Fruit fly (Drosophila melanogaster) whole organism, embryonic: ENCODE results near the gene Psf2.
A peak's percentile ranks its signal among the peaks of the same experiment; 100 is the strongest.

Experiments used
- Blimp-1 ChIP-seq: fragments of 200-800 bp; sonication (Bioruptor generic); optimal IDR thresholded peaks from 3 replicates; lab custom pipeline; 2018; ENCODE audit warnings: missing biosample characterization, missing genetic modification characterization, mild to moderate bottlenecking, moderate library complexity, missing genetic modification reagents
- CG10959 ChIP-seq: fragments of 200-800 bp; sonication (Bioruptor generic); IDR thresholded peaks from 2 replicates; pipeline ENCODE4 v1.3.6; 2022; ENCODE audit warnings: missing biosample characterization, missing genetic modification characterization
- CG11398 ChIP-seq: fragments of 200-800 bp; sonication (Bioruptor generic); optimal IDR thresholded peaks from 2 replicates; lab custom pipeline; 2016; ENCODE audit warnings: missing biosample characterization, missing genetic modification characterization
- CG11696 ChIP-seq: fragments of 200-800 bp; sonication (Bioruptor generic); IDR thresholded peaks from 2 replicates; pipeline ENCODE4 v1.3.6; 2022; ENCODE audit warnings: missing biosample characterization, missing genetic modification characterization
- CG12104 ChIP-seq: fragments of 200-800 bp; sonication (Bioruptor generic); optimal IDR thresholded peaks from 3 replicates; lab custom pipeline; 2016; ENCODE audit warnings: missing biosample characterization, missing genetic modification characterization
- CG12659 ChIP-seq: fragments of 200-800 bp; sonication (Bioruptor generic); optimal IDR thresholded peaks from 3 replicates; lab custom pipeline; 2017; ENCODE audit warnings: mild to moderate bottlenecking, missing biosample characterization, missing genetic modification reagents, missing genetic modification characterization
- CG13123 ChIP-seq: fragments of 200-800 bp; sonication (Bioruptor generic); optimal IDR thresholded peaks from 2 replicates; lab custom pipeline; 2016; ENCODE audit warnings: missing biosample characterization, missing genetic modification characterization
- CG13424 ChIP-seq: fragments of 200-800 bp; sonication (Bioruptor generic); optimal IDR thresholded peaks from 2 replicates; lab custom pipeline; 2019; ENCODE audit warnings: missing biosample characterization, mild to moderate bottlenecking, missing genetic modification characterization, moderate library complexity
- CG13775 ChIP-seq: fragments of 200-800 bp; sonication (Bioruptor generic); optimal IDR thresholded peaks from 3 replicates; lab custom pipeline; 2017; ENCODE audit warnings: missing biosample characterization, mild to moderate bottlenecking, missing genetic modification characterization
- CG16779 ChIP-seq: fragments of 200-800 bp; sonication (Bioruptor generic); IDR thresholded peaks from 2 replicates; pipeline ENCODE4 v1.3.6; 2022; ENCODE audit warnings: missing biosample characterization, missing genetic modification characterization
- CG16863 ChIP-seq: fragments of 200-800 bp; sonication (Bioruptor generic); optimal IDR thresholded peaks from 3 replicates; lab custom pipeline; 2016; ENCODE audit warnings: missing biosample characterization, missing genetic modification characterization
- CG17361 ChIP-seq: fragments of 200-800 bp; sonication (Bioruptor generic); IDR thresholded peaks from 3 replicates; pipeline ENCODE4 v1.3.6; 2022; ENCODE audit warnings: missing biosample characterization, missing genetic modification characterization
- CG17568 ChIP-seq: fragments of 200-800 bp; sonication (Bioruptor generic); optimal IDR thresholded peaks from 2 replicates; lab custom pipeline; 2018; ENCODE audit warnings: missing biosample characterization, mild to moderate bottlenecking, missing genetic modification characterization, moderate library complexity
- CG18476 ChIP-seq: fragments of 200-800 bp; sonication (Bioruptor generic); optimal IDR thresholded peaks from 2 replicates; lab custom pipeline; 2016; ENCODE audit warnings: missing biosample characterization, mild to moderate bottlenecking, missing genetic modification characterization
- CG3847 ChIP-seq: fragments of 200-800 bp; sonication (Bioruptor generic); IDR thresholded peaks from 2 replicates; pipeline ENCODE4 v1.3.6; 2022; ENCODE audit warnings: missing biosample characterization, missing genetic modification characterization
- CG4424 ChIP-seq: fragments of 200-800 bp; sonication (Bioruptor generic); optimal IDR thresholded peaks from 3 replicates; lab custom pipeline; 2016; ENCODE audit warnings: missing biosample characterization, missing genetic modification characterization
- CG8290 ChIP-seq, 3 experiments: fragments of 200-800 bp; sonication (Bioruptor generic); optimal IDR thresholded peaks; 2 replicates each; lab custom pipeline; 2016 to 2019; ENCODE audit warnings: missing biosample characterization in 3 of 3, missing genetic modification characterization in 3 of 3, mild to moderate bottlenecking in 2 of 3, moderate library complexity in 1 of 3
- CG8359 ChIP-seq: fragments of 200-800 bp; sonication (Bioruptor generic); optimal IDR thresholded peaks from 2 replicates; lab custom pipeline; 2017; ENCODE audit warnings: missing biosample characterization, mild to moderate bottlenecking, missing genetic modification characterization, borderline replicate concordance
- CG9797 ChIP-seq: fragments of 200-800 bp; sonication (Bioruptor generic); optimal IDR thresholded peaks from 3 replicates; lab custom pipeline; 2018; ENCODE audit warnings: missing biosample characterization, mild to moderate bottlenecking, missing genetic modification characterization
- CHES-1-like ChIP-seq: fragments of 200-800 bp; sonication (Bioruptor generic); optimal IDR thresholded peaks from 2 replicates; lab custom pipeline; 2016; ENCODE audit warnings: missing biosample characterization, missing genetic modification characterization
- Chrac-16 ChIP-seq: fragments of 200-800 bp; sonication (Bioruptor generic); optimal IDR thresholded peaks from 3 replicates; lab custom pipeline; 2016; ENCODE audit warnings: missing biosample characterization, missing genetic modification characterization
- Dref ChIP-seq: fragments of 200-800 bp; sonication (Bioruptor generic); IDR thresholded peaks from 2 replicates; pipeline ENCODE4 v1.3.6; 2022; ENCODE audit warnings: missing biosample characterization, missing genetic modification characterization
- Elba2 ChIP-seq: fragments of 200-800 bp; sonication (Bioruptor generic); optimal IDR thresholded peaks from 3 replicates; lab custom pipeline; 2016; ENCODE audit warnings: missing biosample characterization, missing genetic modification characterization
- Ets97D ChIP-seq: fragments of 200-800 bp; sonication (Bioruptor generic); optimal IDR thresholded peaks from 3 replicates; lab custom pipeline; 2016; ENCODE audit warnings: missing biosample characterization, missing genetic modification characterization
- GATAe ChIP-seq: fragments of 200-800 bp; sonication (Bioruptor generic); conservative IDR thresholded peaks from 2 replicates; pipeline ENCODE4 v1.3.6; 2022; ENCODE audit warnings: missing biosample characterization, missing genetic modification characterization
- Kr ChIP-seq: fragments of 200-800 bp; sonication (Bioruptor generic); optimal IDR thresholded peaks from 2 replicates; lab custom pipeline; 2017; ENCODE audit warnings: missing biosample characterization, mild to moderate bottlenecking, missing genetic modification characterization
- MTF-1 ChIP-seq: fragments of 200-800 bp; sonication (Bioruptor generic); optimal IDR thresholded peaks from 2 replicates; lab custom pipeline; 2018; ENCODE audit warnings: missing biosample characterization, mild to moderate bottlenecking, missing genetic modification characterization, borderline replicate concordance
- NC2β ChIP-seq: fragments of 200-800 bp; sonication (Bioruptor generic); optimal IDR thresholded peaks from 2 replicates; lab custom pipeline; 2016; ENCODE audit warnings: missing biosample characterization, missing genetic modification characterization
- Opbp ChIP-seq: fragments of 200-800 bp; sonication (Bioruptor generic); IDR thresholded peaks from 3 replicates; pipeline ENCODE4 v1.3.6; 2022; ENCODE audit warnings: missing biosample characterization, missing genetic modification characterization; ENCODE audit not compliant: partially characterized antibody
- Scr ChIP-seq: fragments of 200-800 bp; sonication (Bioruptor generic); IDR thresholded peaks from 2 replicates; pipeline ENCODE4 v1.3.6; 2022; ENCODE audit warnings: missing biosample characterization, missing genetic modification characterization; ENCODE audit not compliant: partially characterized antibody
- Sin3A ChIP-seq: fragments of >200 bp; optimal IDR thresholded peaks from 2 replicates; lab custom pipeline; 2018
- Stat92E ChIP-seq, 3 experiments: fragments of >200 bp in 2 of 3; fragments of 200-800 bp in 1 of 3; sonication (Bioruptor generic) in 1 of 3; optimal IDR thresholded peaks; 2 replicates each; lab custom pipeline; 2017 to 2019; ENCODE audit warnings: missing biosample characterization in 3 of 3, missing genetic modification characterization in 3 of 3, mild to moderate bottlenecking in 1 of 3, moderate library complexity in 1 of 3
- ac ChIP-seq: fragments of 200-800 bp; sonication (Bioruptor generic); optimal IDR thresholded peaks from 3 replicates; lab custom pipeline; 2017; ENCODE audit warnings: missing biosample characterization, mild to moderate bottlenecking, missing genetic modification characterization
- az2 ChIP-seq: fragments of 200-800 bp; sonication (Bioruptor generic); optimal IDR thresholded peaks from 3 replicates; lab custom pipeline; 2016; ENCODE audit warnings: missing biosample characterization, missing genetic modification characterization
- bbx ChIP-seq: fragments of 200-800 bp; sonication (Bioruptor generic); IDR thresholded peaks from 2 replicates; pipeline ENCODE4 v1.3.6; 2022; ENCODE audit warnings: missing biosample characterization, missing genetic modification characterization; ENCODE audit not compliant: partially characterized antibody
- br ChIP-seq: fragments of >200 bp; optimal IDR thresholded peaks from 2 replicates; lab custom pipeline; 2017
- cad ChIP-seq: fragments of >200 bp; optimal IDR thresholded peaks from 2 replicates; lab custom pipeline; 2017; ENCODE audit warnings: missing biosample characterization, missing genetic modification characterization
- crc ChIP-seq: fragments of 200-800 bp; sonication (Bioruptor generic); optimal IDR thresholded peaks from 2 replicates; lab custom pipeline; 2016; ENCODE audit warnings: missing biosample characterization, missing genetic modification characterization
- dan ChIP-seq: fragments of 200-800 bp; sonication (Bioruptor generic); IDR thresholded peaks from 2 replicates; pipeline ENCODE4 v1.3.6; 2022; ENCODE audit warnings: missing biosample characterization, missing genetic modification characterization
- gcm ChIP-seq: fragments of 200-800 bp; sonication (Bioruptor generic); optimal IDR thresholded peaks from 2 replicates; lab custom pipeline; 2019; ENCODE audit warnings: missing biosample characterization, mild to moderate bottlenecking, missing genetic modification characterization, moderate library complexity
- jing ChIP-seq: fragments of 200-800 bp; sonication (Bioruptor generic); optimal IDR thresholded peaks from 2 replicates; lab custom pipeline; 2018; ENCODE audit warnings: missing biosample characterization, mild to moderate bottlenecking, missing genetic modification characterization
- jumu ChIP-seq: fragments of 200-800 bp; sonication (Bioruptor generic); optimal IDR thresholded peaks from 3 replicates; lab custom pipeline; 2016; ENCODE audit warnings: missing biosample characterization, missing genetic modification characterization
- lmd ChIP-seq: fragments of 200-800 bp; sonication (Bioruptor generic); IDR thresholded peaks from 2 replicates; pipeline ENCODE4 v1.3.6; 2022; ENCODE audit warnings: missing biosample characterization, missing genetic modification characterization
- stc ChIP-seq: fragments of 200-800 bp; sonication (Bioruptor generic); IDR thresholded peaks from 2 replicates; pipeline ENCODE4 v1.3.6; 2022; ENCODE audit warnings: missing biosample characterization, missing genetic modification characterization
- tin ChIP-seq: fragments of 200-800 bp; sonication (Bioruptor generic); optimal IDR thresholded peaks from 3 replicates; lab custom pipeline; 2016; ENCODE audit warnings: missing biosample characterization, missing genetic modification characterization
- trem ChIP-seq: fragments of 200-800 bp; optimal IDR thresholded peaks from 3 replicates; lab custom pipeline; 2019; ENCODE audit warnings: missing biosample characterization, mild to moderate bottlenecking, missing genetic modification characterization, moderate library complexity
- ttk ChIP-seq: fragments of 200-800 bp; sonication (Bioruptor generic); IDR thresholded peaks from 2 replicates; pipeline ENCODE4 v2.1.2; 2022; ENCODE audit warnings: missing biosample characterization, missing genetic modification characterization
- twi ChIP-seq: fragments of 200-800 bp; optimal IDR thresholded peaks from 2 replicates; lab custom pipeline; 2019; ENCODE audit warnings: missing biosample characterization, mild to moderate bottlenecking, missing genetic modification characterization, moderate library complexity

Psf2 gene

dm6 chr2L:4370592-4370991 lies 16.6 kb downstream of the Psf2 start (continued):
- TF ChIP-seq Opbp (GFP tag; lab: Robert Waterston, UW) = no peak
- TF ChIP-seq GATAe (GFP tag; lab: Robert Waterston, UW) = no peak
- no peak for TF ChIP-seq Scr
- TF ChIP-seq CG18476 (GFP tag; lab: Kevin White, UChicago) = no peak
- no peak for TF ChIP-seq CG16863 (GFP tag; lab: Kevin White, UChicago)
- no peak for TF ChIP-seq Dref (GFP tag; lab: Robert Waterston, UW)
- TF ChIP-seq CG3847 (GFP tag; lab: Robert Waterston, UW) = no peak
- no peak for TF ChIP-seq MTF-1 (GFP tag; lab: Kevin White, UChicago)
- no peak for TF ChIP-seq az2
- no peak for TF ChIP-seq jing
- TF ChIP-seq Blimp-1 (GFP tag; lab: Kevin White, UChicago) = no peak
- no peak for TF ChIP-seq stc (GFP tag; lab: Robert Waterston, UW)
- no peak for TF ChIP-seq CG9797 (GFP tag; lab: Kevin White, UChicago)
- TF ChIP-seq CG12659 (GFP tag; lab: Kevin White, UChicago) = no peak
- TF ChIP-seq tin = no peak

dm6 chr2L:4370007-4370521 lies 17.1 kb downstream of the Psf2 start:
- no peak for TF ChIP-seq CG13123 (GFP tag; lab: Kevin White, UChicago)
- TF ChIP-seq Elba2 (GFP tag; lab: Kevin White, UChicago) = peak; percentile 73
- peak; percentile 99 for TF ChIP-seq twi
- TF ChIP-seq ac (GFP tag; lab: Kevin White, UChicago) = peak; percentile 61

dm6 chr2L:4368553-4369268 lies 18.4 kb downstream of the Psf2 start:
- TF ChIP-seq CG17361 (GFP tag; lab: Robert Waterston, UW) (peak; percentile 27; the same call in 1 of the 3 replicates), CG12104 (no peak), CG8290 (GFP tag; optimal IDR thresholded peaks at IDR 0.05; lab: Kevin White, UChicago) (no peak), CG8290 (tag; optimal IDR thresholded peaks at IDR 0.05; lab: Kevin White, UChicago) (no peak), CG8359 (GFP tag; lab: Kevin White, UChicago) (no peak), Chrac-16 (GFP tag; lab: Kevin White, UChicago) (no peak), Stat92E (GFP tag; optimal IDR thresholded peaks at IDR 0.05; lab: Kevin White, UChicago) (peak in 1 of 3 experiments; percentile 68), crc (GFP tag; lab: Kevin White, UChicago) (no peak), gcm (GFP tag; lab: Kevin White, UChicago) (no peak), jumu (no peak), CG10959 (GFP tag; lab: Robert Waterston, UW) (no peak), CG11398 (no peak), cad (peak; percentile 95), bbx (GFP tag; lab: Robert Waterston, UW) (no peak), CG13424 (tag; lab: Kevin White, UChicago) (no peak), lmd (GFP tag; lab: Robert Waterston, UW) (no peak), CG11696 (GFP tag; lab: Robert Waterston, UW) (no peak), dan (no peak), CHES-1-like (no peak), CG13775 (no peak), trem (tag; lab: Kevin White, UChicago) (no peak), CG4424 (GFP tag; lab: Kevin White, UChicago) (no peak), CG17568 (GFP tag; lab: Kevin White, UChicago) (no peak), Sin3A (lab: Kevin White, UChicago) (no peak), br (lab: Kevin White, UChicago) (no peak), ttk (no peak), NC2β (no peak), Kr (GFP tag; lab: Kevin White, UChicago) (peak; percentile 70), Ets97D (GFP tag; lab: Kevin White, UChicago) (no peak), CG16779 (GFP tag; lab: Robert Waterston, UW) (no peak)
